Fruit fly (Drosophila melanogaster) whole organism, embryonic: Measurements from ENCODE around the gene Lip3.

Source experiments
- Ada2b ChIP-seq: fragments of 200-800 bp; sonication (Bioruptor generic); IDR thresholded peaks from 2 replicates; pipeline ENCODE4 v1.3.6; 2022; ENCODE audit warnings: missing biosample characterization, missing genetic modification characterization
- Aef1 ChIP-seq: fragments of 200-800 bp; sonication (Bioruptor generic); IDR thresholded peaks from 3 replicates; pipeline ENCODE4 v1.3.6; 2022; ENCODE audit warnings: missing biosample characterization, missing genetic modification characterization
- C15 ChIP-seq: fragments of 200-800 bp; sonication (Bioruptor generic); IDR thresholded peaks from 3 replicates; pipeline ENCODE4 v1.3.6; 2022; ENCODE audit warnings: missing biosample characterization, missing genetic modification characterization
- CG12299 ChIP-seq: fragments of 200-800 bp; sonication (Bioruptor generic); optimal IDR thresholded peaks from 2 replicates; lab custom pipeline; 2018; ENCODE audit warnings: missing biosample characterization, mild to moderate bottlenecking, missing genetic modification characterization
- CG17186 ChIP-seq: fragments of 200-800 bp; sonication (Bioruptor generic); optimal IDR thresholded peaks from 3 replicates; lab custom pipeline; 2017; ENCODE audit warnings: missing biosample characterization, missing genetic modification reagents, missing genetic modification characterization
- CG17361 ChIP-seq: fragments of 200-800 bp; sonication (Bioruptor generic); IDR thresholded peaks from 3 replicates; pipeline ENCODE4 v1.3.6; 2022; ENCODE audit warnings: missing biosample characterization, missing genetic modification characterization
- CG17568 ChIP-seq: fragments of 200-800 bp; sonication (Bioruptor generic); optimal IDR thresholded peaks from 2 replicates; lab custom pipeline; 2018; ENCODE audit warnings: missing biosample characterization, mild to moderate bottlenecking, missing genetic modification characterization, moderate library complexity
- CG2116 ChIP-seq: fragments of 200-800 bp; sonication (Bioruptor generic); optimal IDR thresholded peaks from 3 replicates; lab custom pipeline; 2018; ENCODE audit warnings: missing biosample characterization, mild to moderate bottlenecking, missing genetic modification characterization
- CG2678 ChIP-seq: fragments of 200-800 bp; sonication (Bioruptor generic); optimal IDR thresholded peaks from 3 replicates; lab custom pipeline; 2019; ENCODE audit warnings: missing biosample characterization, mild to moderate bottlenecking, missing genetic modification characterization, moderate library complexity
- CG30431 ChIP-seq: fragments of 200-800 bp; sonication (Bioruptor generic); optimal IDR thresholded peaks from 2 replicates; lab custom pipeline; 2017; ENCODE audit warnings: missing biosample characterization, missing genetic modification characterization
- CG3163 ChIP-seq: fragments of 200-800 bp; sonication (Bioruptor generic); optimal IDR thresholded peaks from 3 replicates; lab custom pipeline; 2016; ENCODE audit warnings: missing biosample characterization, missing genetic modification characterization
- CG32767 ChIP-seq: fragments of 200-800 bp; sonication (Bioruptor generic); IDR thresholded peaks from 2 replicates; pipeline ENCODE4 v1.3.6; 2022; ENCODE audit warnings: missing biosample characterization, missing genetic modification characterization
- CG34422 ChIP-seq: fragments of 200-800 bp; sonication (Bioruptor generic); IDR thresholded peaks from 3 replicates; pipeline ENCODE4 v1.3.6; 2022; ENCODE audit warnings: missing biosample characterization, missing genetic modification characterization
- CG3838 ChIP-seq: fragments of 200-800 bp; sonication (Bioruptor generic); optimal IDR thresholded peaks from 3 replicates; lab custom pipeline; 2016; ENCODE audit warnings: missing biosample characterization, missing genetic modification characterization
- CG6765 ChIP-seq: fragments of 200-800 bp; sonication (Bioruptor generic); optimal IDR thresholded peaks from 3 replicates; lab custom pipeline; 2017; ENCODE audit warnings: missing biosample characterization, mild to moderate bottlenecking, missing genetic modification characterization
- CG7786 ChIP-seq: fragments of 200-800 bp; sonication (Bioruptor generic); optimal IDR thresholded peaks from 2 replicates; lab custom pipeline; 2016; ENCODE audit warnings: missing biosample characterization, missing genetic modification characterization
- CG7928 ChIP-seq: fragments of 200-800 bp; sonication (Bioruptor generic); optimal IDR thresholded peaks from 2 replicates; lab custom pipeline; 2017; ENCODE audit warnings: missing biosample characterization, mild to moderate bottlenecking, missing genetic modification characterization
- CG8290 ChIP-seq, 3 experiments: fragments of 200-800 bp; sonication (Bioruptor generic); optimal IDR thresholded peaks; 2 replicates each; lab custom pipeline; 2016 to 2019; ENCODE audit warnings: missing biosample characterization in 3 of 3, missing genetic modification characterization in 3 of 3, mild to moderate bottlenecking in 2 of 3, moderate library complexity in 1 of 3
- CG8944 ChIP-seq: fragments of 200-800 bp; sonication (Bioruptor generic); optimal IDR thresholded peaks from 3 replicates; lab custom pipeline; 2016; ENCODE audit warnings: missing biosample characterization, missing genetic modification characterization
- Deaf1 ChIP-seq: fragments of 200-800 bp; optimal IDR thresholded peaks from 3 replicates; lab custom pipeline; 2019; ENCODE audit warnings: missing biosample characterization, mild to moderate bottlenecking, missing genetic modification characterization, moderate library complexity
- Doc2 ChIP-seq: fragments of 200-800 bp; sonication (Bioruptor generic); IDR thresholded peaks from 2 replicates; pipeline ENCODE4 v1.3.6; 2022; ENCODE audit warnings: missing biosample characterization, missing genetic modification characterization
- E2f1 ChIP-seq: fragments of 200-800 bp; sonication (Bioruptor generic); IDR thresholded peaks from 2 replicates; pipeline ENCODE4 v1.3.6; 2022; ENCODE audit warnings: missing biosample characterization, missing genetic modification characterization
- E2f2 ChIP-seq: fragments of 200-800 bp; sonication (Bioruptor generic); IDR thresholded peaks from 2 replicates; pipeline ENCODE4 v1.3.6; 2022; ENCODE audit warnings: missing biosample characterization, missing genetic modification characterization
- Fer1 ChIP-seq: fragments of 200-800 bp; sonication (Bioruptor generic); optimal IDR thresholded peaks from 2 replicates; lab custom pipeline; 2017; ENCODE audit warnings: missing biosample characterization, mild to moderate bottlenecking, missing genetic modification characterization
- Fer2 ChIP-seq: fragments of 200-800 bp; sonication (Bioruptor generic); optimal IDR thresholded peaks from 2 replicates; lab custom pipeline; 2018; ENCODE audit warnings: missing biosample characterization, mild to moderate bottlenecking, missing genetic modification characterization, moderate library complexity
- HmgZ ChIP-seq: fragments of 200-800 bp; sonication (Bioruptor generic); optimal IDR thresholded peaks from 2 replicates; lab custom pipeline; 2018; ENCODE audit warnings: missing biosample characterization, mild to moderate bottlenecking, missing genetic modification characterization
- Hmx ChIP-seq: fragments of 200-800 bp; sonication (Bioruptor generic); optimal IDR thresholded peaks from 2 replicates; lab custom pipeline; 2016; ENCODE audit warnings: missing biosample characterization, missing genetic modification characterization
- Hr78 ChIP-seq, 2 experiments: fragments of 200-800 bp in 1 of 2; fragments of >200 bp in 1 of 2; sonication (Bioruptor generic) in 1 of 2; optimal IDR thresholded peaks; 2 replicates each; lab custom pipeline; 2017 to 2019; ENCODE audit warnings: missing biosample characterization in 2 of 2, missing genetic modification characterization in 2 of 2, mild to moderate bottlenecking in 1 of 2, moderate library complexity in 1 of 2
- MESR4 ChIP-seq: fragments of 200-800 bp; sonication (Bioruptor generic); optimal IDR thresholded peaks from 2 replicates; lab custom pipeline; 2018; ENCODE audit warnings: missing biosample characterization, mild to moderate bottlenecking, missing genetic modification characterization, moderate library complexity
- Nf-YB ChIP-seq: fragments of 200-800 bp; sonication (Bioruptor generic); optimal IDR thresholded peaks from 3 replicates; lab custom pipeline; 2019; ENCODE audit warnings: missing biosample characterization, mild to moderate bottlenecking, missing genetic modification characterization, moderate library complexity
- Stat92E ChIP-seq, 3 experiments: fragments of >200 bp in 2 of 3; fragments of 200-800 bp in 1 of 3; sonication (Bioruptor generic) in 1 of 3; optimal IDR thresholded peaks; 2 replicates each; lab custom pipeline; 2017 to 2019; ENCODE audit warnings: missing biosample characterization in 3 of 3, missing genetic modification characterization in 3 of 3, mild to moderate bottlenecking in 1 of 3, moderate library complexity in 1 of 3
- Usf ChIP-seq: fragments of 200-800 bp; sonication (Bioruptor generic); optimal IDR thresholded peaks from 2 replicates; lab custom pipeline; 2017; ENCODE audit warnings: missing genotype, missing biosample characterization, missing genetic modification characterization
- al ChIP-seq: fragments of 200-800 bp; sonication (Bioruptor generic); IDR thresholded peaks from 2 replicates; pipeline ENCODE4 v1.3.6; 2022; ENCODE audit warnings: missing biosample characterization, missing genetic modification characterization
- ci ChIP-seq: fragments of 200-800 bp; sonication (Bioruptor generic); IDR thresholded peaks from 3 replicates; pipeline ENCODE4 v1.3.6; 2022; ENCODE audit warnings: missing biosample characterization, missing genetic modification characterization
- crol ChIP-seq: fragments of 200-800 bp; sonication (Bioruptor generic); IDR thresholded peaks from 2 replicates; pipeline ENCODE4 v1.3.6; 2022; ENCODE audit warnings: missing biosample characterization, missing genetic modification characterization
- danr ChIP-seq: fragments of 200-800 bp; sonication (Bioruptor generic); IDR thresholded peaks from 2 replicates; pipeline ENCODE4 v1.3.6; 2022; ENCODE audit warnings: missing biosample characterization, missing genetic modification characterization
- emc ChIP-seq: fragments of 200-800 bp; sonication (Bioruptor generic); optimal IDR thresholded peaks from 2 replicates; lab custom pipeline; 2016; ENCODE audit warnings: missing biosample characterization, missing genetic modification characterization
- gfzf ChIP-seq: fragments of 200-800 bp; sonication (Bioruptor generic); optimal IDR thresholded peaks from 2 replicates; lab custom pipeline; 2016; ENCODE audit warnings: missing biosample characterization, mild to moderate bottlenecking, missing genetic modification characterization, moderate library complexity
- gsb-n ChIP-seq: fragments of 200-800 bp; sonication (Bioruptor generic); optimal IDR thresholded peaks from 3 replicates; lab custom pipeline; 2018; ENCODE audit warnings: missing biosample characterization, mild to moderate bottlenecking, missing genetic modification characterization
- ken ChIP-seq: fragments of 200-800 bp; sonication (Bioruptor generic); IDR thresholded peaks from 3 replicates; pipeline ENCODE4 v1.3.6; 2022; ENCODE audit warnings: missing biosample characterization, missing genetic modification characterization
- luna ChIP-seq: fragments of 200-800 bp; sonication (Bioruptor generic); optimal IDR thresholded peaks from 2 replicates; lab custom pipeline; 2016; ENCODE audit warnings: missing biosample characterization, missing genetic modification characterization
- mirr ChIP-seq: fragments of 200-800 bp; sonication (Bioruptor generic); optimal IDR thresholded peaks from 3 replicates; lab custom pipeline; 2018; ENCODE audit warnings: missing biosample characterization, mild to moderate bottlenecking, missing genetic modification characterization
- nerfin-2 ChIP-seq: fragments of 200-800 bp; sonication (Bioruptor generic); IDR thresholded peaks from 2 replicates; pipeline ENCODE4 v1.3.6; 2022; ENCODE audit warnings: missing biosample characterization, missing genetic modification characterization; ENCODE audit not compliant: partially characterized antibody
- otp ChIP-seq: fragments of 200-800 bp; sonication (Bioruptor generic); IDR thresholded peaks from 3 replicates; pipeline ENCODE4, ENCODE4 v1.3.6; 2022; ENCODE audit warnings: missing biosample characterization, missing genetic modification characterization
- pb ChIP-seq: fragments of 200-800 bp; sonication (Bioruptor generic); optimal IDR thresholded peaks from 3 replicates; lab custom pipeline; 2016; ENCODE audit warnings: missing biosample characterization, missing genetic modification characterization
- pfk ChIP-seq: fragments of 200-800 bp; sonication (Bioruptor generic); optimal IDR thresholded peaks from 2 replicates; lab custom pipeline; 2018; ENCODE audit warnings: missing biosample characterization, mild to moderate bottlenecking, missing genetic modification characterization, moderate library complexity
- salm ChIP-seq: fragments of 200-800 bp; sonication (Bioruptor generic); optimal IDR thresholded peaks from 2 replicates; lab custom pipeline; 2018; ENCODE audit warnings: missing biosample characterization, mild to moderate bottlenecking, missing genetic modification characterization
- tap ChIP-seq: fragments of 200-800 bp; optimal IDR thresholded peaks from 3 replicates; lab custom pipeline; 2019; ENCODE audit warnings: missing biosample characterization, mild to moderate bottlenecking, missing genetic modification characterization, moderate library complexity
- usp ChIP-seq: fragments of >200 bp; optimal IDR thresholded peaks from 2 replicates; lab custom pipeline; 2017; ENCODE audit warnings: missing biosample characterization, missing genetic modification characterization

The Lip3 gene

dm6 chr3R:13401722-13402296 lies 30.1 kb upstream of the Lip3 start, which contains the start of gene GILT1 (continued):
- TF ChIP-seq ken (no peak), CG30431 (GFP tag; lab: Kevin White, UChicago) (no peak), gsb-n (tag; lab: Kevin White, UChicago) (no peak), Fer1 (no peak), E2f1 (no peak), Aef1 (no peak), E2f2 (GFP tag; lab: Robert Waterston, UW) (peak; percentile 6; the same call in 1 of the 2 replicates), HmgZ (tag; lab: Kevin White, UChicago) (no peak), usp (GFP tag; lab: Kevin White, UChicago) (no peak), CG34422 (GFP tag; lab: Robert Waterston, UW) (0 out of 3 replicates have a peak, but pooled peaks have one; percentile 35), Fer2 (tag; lab: Kevin White, UChicago) (no peak), otp (no peak), CG8944 (no peak), emc (GFP tag; lab: Kevin White, UChicago) (no peak), CG7928 (GFP tag; lab: Kevin White, UChicago) (no peak), MESR4 (GFP tag; lab: Kevin White, UChicago) (no peak), luna (GFP tag; lab: Kevin White, UChicago) (no peak), al (no peak), C15 (GFP tag; lab: Robert Waterston, UW) (no peak), CG2116 (GFP tag; lab: Kevin White, UChicago) (no peak), mirr (GFP tag; lab: Kevin White, UChicago) (no peak), Doc2 (GFP tag; lab: Robert Waterston, UW) (no peak), Deaf1 (tag; lab: Kevin White, UChicago) (peak; percentile 13), ci (GFP tag; lab: Robert Waterston, UW) (peak; percentile 26; the same call in 1 of the 3 replicates), CG12299 (tag; lab: Kevin White, UChicago) (no peak), CG32767 (GFP tag; lab: Robert Waterston, UW) (no peak), pb (no peak), CG2678 (tag; lab: Kevin White, UChicago) (peak; percentile 7), CG8290 (GFP tag; optimal IDR thresholded peaks at IDR 0.05; lab: Kevin White, UChicago) (no peak), CG8290 (tag; optimal IDR thresholded peaks at IDR 0.05; lab: Kevin White, UChicago) (no peak), salm (no peak), danr (no peak), gfzf (GFP tag; lab: Kevin White, UChicago) (peak; percentile 49)

dm6 chr3R:13400902-13401721 lies 29.4 kb upstream of the Lip3 start:
- TF ChIP-seq pfk (GFP tag; lab: Kevin White, UChicago): no peak
- peak; percentile 70 for TF ChIP-seq CG12299 (tag; lab: Kevin White, UChicago)
- TF ChIP-seq Ada2b: peak; percentile 75
- TF ChIP-seq Usf (GFP tag; lab: Kevin White, UChicago): peak; percentile 78
- peak; percentile 91 for TF ChIP-seq CG7786 (GFP tag; lab: Kevin White, UChicago)
- peak; percentile 71 for TF ChIP-seq CG3163
- no peak for TF ChIP-seq nerfin-2 (GFP tag; lab: Robert Waterston, UW)
- TF ChIP-seq Hr78 (GFP tag; optimal IDR thresholded peaks at IDR 0.05; lab: Kevin White, UChicago): peak in 1 of 2 experiments; percentile 73
- peak; percentile 32 for TF ChIP-seq Hmx (GFP tag; lab: Kevin White, UChicago)
- TF ChIP-seq CG17361 (GFP tag; lab: Robert Waterston, UW): peak; percentile 96
- peak; percentile 80 for TF ChIP-seq Nf-YB
- peak; percentile 75 for TF ChIP-seq CG3838 (GFP tag; lab: Kevin White, UChicago)
- peak; percentile 82 for TF ChIP-seq tap
- TF ChIP-seq CG6765 (GFP tag; lab: Kevin White, UChicago): peak; percentile 79
- peak in 1 of 3 experiments; percentile 45 for TF ChIP-seq Stat92E (GFP tag; optimal IDR thresholded peaks at IDR 0.05; lab: Kevin White, UChicago)
- peak; percentile 83 for TF ChIP-seq al
- peak; percentile 85 for TF ChIP-seq CG17568 (GFP tag; lab: Kevin White, UChicago)
- peak; percentile 55 for TF ChIP-seq CG17186 (GFP tag; lab: Kevin White, UChicago)
- no peak for TF ChIP-seq crol (GFP tag; lab: Robert Waterston, UW)
